Fruit fly (Drosophila melanogaster): ENCODE data around the gene crq.

dm6 chr2L:480638-481399 lies 28.0 kb upstream of the crq start:
- TF ChIP-seq h (GFP tag; optimal IDR thresholded peaks at IDR 0.05) = peak; percentile 100
- TF ChIP-seq pan (optimal IDR thresholded peaks at IDR 0.05) = peak; percentile 94
- TF ChIP-seq ey (GFP tag; optimal IDR thresholded peaks at IDR 0.05) = peak; percentile 100

Measured in whole organism, wandering third instar larva.